Fruit fly (Drosophila melanogaster) whole organism, wandering third instar larva: Measurements from ENCODE around the gene CG33688.

Source experiments
- CG9705 ChIP-seq: fragments of 200-800 bp; sonication (Bioruptor generic); optimal IDR thresholded peaks from 2 replicates; lab custom pipeline; 2018; ENCODE audit warnings: missing biosample characterization, mild to moderate bottlenecking, missing genetic modification characterization
- CrebA ChIP-seq: fragments of 200-800 bp; sonication (Bioruptor generic); optimal IDR thresholded peaks from 2 replicates; lab custom pipeline; 2016; ENCODE audit warnings: missing biosample characterization, mild to moderate bottlenecking, missing genetic modification characterization, borderline replicate concordance
- Dfd ChIP-seq: fragments of >200 bp; optimal IDR thresholded peaks from 2 replicates; lab custom pipeline; 2017; ENCODE audit warnings: missing biosample characterization, missing genetic modification characterization
- Vsx2 ChIP-seq: fragments of 200-300, 225-300 bp; sonication (Bioruptor generic); optimal IDR thresholded peaks from 2 replicates; lab custom pipeline; 2018; ENCODE audit warnings: missing biosample characterization, missing genetic modification characterization; ENCODE audit not compliant: partially characterized antibody
- br ChIP-seq: fragments of 200-800 bp; sonication (Bioruptor generic); optimal IDR thresholded peaks from 2 replicates; lab custom pipeline; 2016; ENCODE audit warnings: missing biosample characterization, missing genetic modification characterization
- brk ChIP-seq: fragments of 200-800 bp; sonication (Bioruptor generic); optimal IDR thresholded peaks from 2 replicates; lab custom pipeline; 2016; ENCODE audit warnings: missing biosample characterization, mild to moderate bottlenecking, missing genetic modification characterization
- foxo ChIP-seq, 2 experiments: fragments of 200-800 bp; sonication (Bioruptor generic); optimal IDR thresholded peaks; 2 replicates in 1 of 2; 3 replicates in 1 of 2; lab custom pipeline; 2016 to 2017; ENCODE audit warnings: missing biosample characterization in 2 of 2, missing genetic modification characterization in 2 of 2
- h ChIP-seq: fragments of 200-800 bp; sonication (Bioruptor generic); optimal IDR thresholded peaks from 3 replicates; lab custom pipeline; 2016; ENCODE audit warnings: missing biosample characterization, mild to moderate bottlenecking, missing genetic modification characterization
- lola ChIP-seq: fragments of >200 bp; optimal IDR thresholded peaks from 2 replicates; lab custom pipeline; 2017; ENCODE audit warnings: missing biosample characterization, missing genetic modification characterization
- psq ChIP-seq: fragments of 200-800 bp; sonication (Bioruptor generic); optimal IDR thresholded peaks from 3 replicates; lab custom pipeline; 2017; ENCODE audit warnings: missing biosample characterization, mild to moderate bottlenecking, missing genetic modification characterization, moderate library complexity

DNA sequence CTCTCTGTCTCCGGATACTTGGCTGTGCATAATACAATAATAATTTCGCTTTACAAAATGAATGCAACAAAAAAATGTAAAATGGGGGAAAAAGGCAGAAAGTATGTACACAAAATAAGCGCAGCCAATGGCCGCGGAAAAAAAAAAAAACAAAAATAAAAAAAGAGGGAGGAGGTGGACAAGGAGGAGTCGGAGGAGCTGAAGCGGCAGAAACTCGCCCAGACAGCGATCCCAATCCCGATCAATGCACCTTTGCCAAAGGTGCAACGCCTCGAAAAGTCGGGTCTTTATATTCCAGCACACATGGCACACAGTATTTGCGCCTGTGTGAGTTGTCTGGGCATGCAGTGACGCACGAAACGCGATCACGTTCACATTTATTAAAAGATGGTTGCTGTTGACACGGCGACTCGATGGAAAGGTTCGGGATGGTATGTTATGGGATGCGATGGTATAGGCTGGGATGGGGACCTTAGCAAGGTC is 3.5 kb upstream of the CG33688 start:
- TF ChIP-seq Vsx2 (GFP tag; lab: Kevin White, UChicago) (peak; percentile 55), foxo (GFP tag; optimal IDR thresholded peaks at IDR 0.05; lab: Kevin White, UChicago) (peak; percentile 56 to 64), br (GFP tag; lab: Kevin White, UChicago) (peak; percentile 71), psq (GFP tag; lab: Kevin White, UChicago) (peak; percentile 84), CrebA (peak; percentile 90), Dfd (no peak), brk (GFP tag; lab: Kevin White, UChicago) (peak; percentile 74), CG9705 (GFP tag; lab: Kevin White, UChicago) (no peak), lola (GFP tag; lab: Kevin White, UChicago) (no peak), h (GFP tag; lab: Kevin White, UChicago) (peak; percentile 86)
